Worm (Caenorhabditis elegans) whole organism, young adult: Measurements from ENCODE around the gene col-90.

ENCODE experiments used
- B0035.1 ChIP-seq: sonication (generic microtip); optimal IDR thresholded peaks from 2 replicates; lab custom pipeline; 2016; ENCODE audit warnings: missing genetic modification characterization, mild to moderate bottlenecking, missing compliant biosample characterization, missing genotype, missing genetic modification reagents
- F55B11.4 ChIP-seq: sonication (generic microtip); optimal IDR thresholded peaks from 2 replicates; lab custom pipeline; 2016; ENCODE audit warnings: missing compliant biosample characterization, missing genetic modification characterization, borderline replicate concordance; ENCODE audit not compliant: insufficient read depth
- K12H6.12 ChIP-seq: fragments of 200-800 bp; sonication (Bioruptor generic); optimal IDR thresholded peaks from 2 replicates; lab custom pipeline; 2018; ENCODE audit warnings: mild to moderate bottlenecking, missing genetic modification characterization, missing compliant biosample characterization
- ZK185.1 ChIP-seq: sonication (generic microtip); optimal IDR thresholded peaks from 2 replicates; lab custom pipeline; 2016; ENCODE audit warnings: mild to moderate bottlenecking, missing genetic modification characterization, missing compliant biosample characterization; ENCODE audit not compliant: poor library complexity, severe bottlenecking
- ama-1 ChIP-seq, 3 experiments: fragments of 150-350 bp in 1 of 3; sonication (generic microtip) in 2 of 3; optimal IDR thresholded peaks; 2 replicates each; lab custom pipeline; 2014 to 2018; ENCODE audit warnings: missing biosample characterization in 2 of 3, missing genetic modification characterization in 2 of 3, missing genetic modification reagents in 2 of 3
- attf-6 ChIP-seq: fragments of 200-800 bp; sonication (Bioruptor generic); IDR thresholded peaks from 2 replicates; pipeline ENCODE4 v1.3.6; 2022; ENCODE audit warnings: missing genetic modification reagents, missing genetic modification characterization, missing compliant biosample characterization
- bed-1 ChIP-seq: fragments of 200-800 bp; sonication (Bioruptor generic); IDR thresholded peaks from 2 replicates; pipeline ENCODE4 v1.3.6; 2022; ENCODE audit warnings: missing genetic modification reagents, missing genetic modification characterization, missing compliant biosample characterization
- ceh-79 ChIP-seq: sonication (generic microtip); optimal IDR thresholded peaks from 2 replicates; lab custom pipeline; 2017; ENCODE audit warnings: mild to moderate bottlenecking, missing genetic modification characterization, missing compliant biosample characterization
- madf-10 ChIP-seq: sonication (generic microtip); optimal IDR thresholded peaks from 2 replicates; lab custom pipeline; 2016; ENCODE audit warnings: mild to moderate bottlenecking, missing genetic modification characterization, missing compliant biosample characterization
- nhr-90 ChIP-seq: sonication (generic microtip); optimal IDR thresholded peaks from 2 replicates; lab custom pipeline; 2016; ENCODE audit warnings: missing genotype, mild to moderate bottlenecking, missing genetic modification characterization, missing compliant biosample characterization
- zim-3 ChIP-seq: sonication (generic microtip); optimal IDR thresholded peaks from 2 replicates; lab custom pipeline; 2017; ENCODE audit warnings: mild to moderate bottlenecking, missing genetic modification characterization, moderate library complexity, missing compliant biosample characterization
- ztf-3 ChIP-seq: fragments of 200-800 bp; sonication (Bioruptor generic); optimal IDR thresholded peaks from 2 replicates; lab custom pipeline; 2018; ENCODE audit warnings: mild to moderate bottlenecking, missing genetic modification characterization, missing compliant biosample characterization

DNA sequence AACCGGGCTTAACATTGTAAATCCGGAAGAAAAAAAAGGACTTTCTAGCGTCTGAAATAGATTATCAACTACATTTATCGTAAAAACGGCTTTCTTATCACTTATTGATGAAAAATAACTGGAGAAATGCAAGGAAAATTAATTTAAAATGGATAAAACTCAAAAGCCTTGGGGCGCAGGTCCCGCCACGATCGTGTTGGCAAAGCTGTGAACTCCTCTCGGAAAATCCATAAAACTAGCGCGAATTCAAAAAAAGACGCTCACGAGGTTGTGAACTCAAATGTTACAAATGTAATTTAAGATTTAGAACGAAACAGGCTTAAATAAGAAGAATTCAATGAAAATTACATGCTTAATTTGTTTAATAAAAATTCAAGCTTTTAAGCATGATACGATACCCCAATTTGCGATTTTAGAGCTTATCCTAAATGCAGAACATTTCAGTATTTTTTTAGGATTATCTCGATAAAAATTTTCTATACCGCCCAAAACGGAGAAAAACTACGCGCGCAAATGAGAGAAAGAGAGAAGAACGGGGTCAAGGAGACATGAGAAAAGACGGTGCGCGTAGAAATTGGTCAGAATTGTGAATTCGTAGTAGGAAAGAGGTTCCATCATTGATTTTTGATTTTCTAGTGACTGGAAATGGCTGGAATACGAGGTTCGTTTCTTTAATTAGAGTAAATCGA lies 3.6 kb downstream of the col-90 start, which contains the start of gene C29E4.15:
- TF ChIP-seq ZK185.1 (tag; lab: Kevin White, UChicago) = no peak
- no peak for TF ChIP-seq ztf-3 (GFP tag; lab: Kevin White, UChicago)
- TF ChIP-seq bed-1 = no peak
- no peak for TF ChIP-seq nhr-90 (tag; lab: Kevin White, UChicago)
- TF ChIP-seq zim-3 = no peak
- TF ChIP-seq ama-1 (optimal IDR thresholded peaks at IDR 0.05; lab: Kevin White, UChicago) = no peak
- no peak for TF ChIP-seq ama-1 (GFP tag; optimal IDR thresholded peaks at IDR 0.05; lab: Kevin White, UChicago)
- no peak for TF ChIP-seq F55B11.4
- TF ChIP-seq K12H6.12 (tag; lab: Kevin White, UChicago) = no peak
- no peak for TF ChIP-seq attf-6 (GFP tag; lab: Robert Waterston, UW)
- no peak for TF ChIP-seq B0035.1 (tag; lab: Kevin White, UChicago)
- TF ChIP-seq ceh-79 = no peak
- TF ChIP-seq madf-10 (tag; lab: Kevin White, UChicago) = no peak
